1 fruit fly cellular context compared by ENCODE assay signal in genomic region chr3L:19172192-19172824, dm6.
TF ChIP-seq lines count a peak whose summit lies in the region.

No protein-coding gene starts in this region.

TF ChIP-seq in whole organism, embryonic, 481 proteins besides CTCF, POLR2A, EP300 and RAD21 (continued from another document):
- TF ChIP-seq tap (tag; optimal IDR thresholded peaks at IDR 0.05; lab: Kevin White, UChicago) (no peak), CG11560 (tag; IDR thresholded peaks at IDR 0.05; lab: Robert Waterston, UW) (no peak), slp2 (GFP tag; optimal IDR thresholded peaks at IDR 0.05; lab: Kevin White, UChicago) (no peak), Myb (GFP tag; optimal IDR thresholded peaks at IDR 0.05; lab: Kevin White, UChicago) (no peak), CG6813 (GFP tag; optimal IDR thresholded peaks at IDR 0.05; lab: Kevin White, UChicago) (no peak), Kr (GFP tag; optimal IDR thresholded peaks at IDR 0.05; lab: Kevin White, UChicago) (no peak), CkIIα-i1 (GFP tag; IDR thresholded peaks at IDR 0.05; lab: Robert Waterston, UW) (no peak), CG7839 (tag; optimal IDR thresholded peaks at IDR 0.05; lab: Kevin White, UChicago) (no peak), rib (GFP tag; IDR thresholded peaks at IDR 0.05; lab: Robert Waterston, UW) (0 out of 2 replicates have a peak, but pooled peaks have one; percentile 42), ttk (GFP tag; IDR thresholded peaks at IDR 0.05; lab: Robert Waterston, UW) (no peak), Opbp (GFP tag; IDR thresholded peaks at IDR 0.05; lab: Robert Waterston, UW; ENCODE audit: partially characterized antibody) (no peak), CG32767 (GFP tag; IDR thresholded peaks at IDR 0.05; lab: Robert Waterston, UW) (no peak), CG9215 (GFP tag; IDR thresholded peaks at IDR 0.05; lab: Robert Waterston, UW) (no peak), Asciz (GFP tag; optimal IDR thresholded peaks at IDR 0.05; lab: Kevin White, UChicago) (no peak), sna (GFP tag; IDR thresholded peaks at IDR 0.05; lab: Robert Waterston, UW; ENCODE audit: partially characterized antibody) (no peak), row (GFP tag; IDR thresholded peaks at IDR 0.05; lab: Robert Waterston, UW) (0 out of 3 replicates have a peak, but pooled peaks have one; percentile 29), D19A (tag; optimal IDR thresholded peaks at IDR 0.05; lab: Kevin White, UChicago) (peak; percentile 59), CG11456 (GFP tag; IDR thresholded peaks at IDR 0.05; lab: Robert Waterston, UW) (0 out of 3 replicates have a peak, but pooled peaks have one; percentile 36), Camta (GFP tag; optimal IDR thresholded peaks at IDR 0.05; lab: Kevin White, UChicago) (no peak), ERR (GFP tag; optimal IDR thresholded peaks at IDR 0.05; lab: Kevin White, UChicago) (no peak), CG17361 (GFP tag; IDR thresholded peaks at IDR 0.05; lab: Robert Waterston, UW) (no peak), sqz (GFP tag; optimal IDR thresholded peaks at IDR 0.05; lab: Kevin White, UChicago) (no peak), CG11695 (GFP tag; IDR thresholded peaks at IDR 0.05; lab: Robert Waterston, UW) (no peak), unpg (GFP tag; optimal IDR thresholded peaks at IDR 0.05; lab: Kevin White, UChicago) (no peak), ara (GFP tag; IDR thresholded peaks at IDR 0.05; lab: Robert Waterston, UW) (0 out of 2 replicates have a peak, but pooled peaks have one; percentile 5), mld (GFP tag; IDR thresholded peaks at IDR 0.05; lab: Robert Waterston, UW; ENCODE audit: partially characterized antibody) (0 out of 3 replicates have a peak, but pooled peaks have one; percentile 6), ATbp (GFP tag; optimal IDR thresholded peaks at IDR 0.05; lab: Kevin White, UChicago) (no peak), Hr3 (GFP tag; optimal IDR thresholded peaks at IDR 0.05; lab: Kevin White, UChicago) (no peak), zf30C (GFP tag; optimal IDR thresholded peaks at IDR 0.05; lab: Kevin White, UChicago) (no peak), ac (GFP tag; optimal IDR thresholded peaks at IDR 0.05; lab: Kevin White, UChicago) (no peak), MESR4 (GFP tag; optimal IDR thresholded peaks at IDR 0.05; lab: Kevin White, UChicago) (no peak), fd96Cb (tag; optimal IDR thresholded peaks at IDR 0.05; lab: Kevin White, UChicago) (peak; percentile 18), Doc2 (GFP tag; IDR thresholded peaks at IDR 0.05; lab: Robert Waterston, UW) (no peak), mam (GFP tag; optimal IDR thresholded peaks at IDR 0.05; lab: Kevin White, UChicago) (no peak), CG2889 (GFP tag; IDR thresholded peaks at IDR 0.05; lab: Robert Waterston, UW) (no peak), zfh1 (GFP tag; IDR thresholded peaks at IDR 0.05; lab: Robert Waterston, UW) (no peak), CG17912 (GFP tag; optimal IDR thresholded peaks at IDR 0.05; lab: Kevin White, UChicago) (no peak), CG12155 (GFP tag; optimal IDR thresholded peaks at IDR 0.05; lab: Kevin White, UChicago) (no peak), Doc3 (GFP tag; IDR thresholded peaks at IDR 0.05; lab: Robert Waterston, UW; ENCODE audit: partially characterized antibody) (no peak), CG6854 (GFP tag; optimal IDR thresholded peaks at IDR 0.05; lab: Kevin White, UChicago) (no peak), CG9932 (GFP tag; IDR thresholded peaks at IDR 0.05; lab: Robert Waterston, UW) (no peak), pita (GFP tag; optimal IDR thresholded peaks at IDR 0.05; lab: Kevin White, UChicago) (no peak), CG14014 (GFP tag; IDR thresholded peaks at IDR 0.05; lab: Robert Waterston, UW) (0 out of 2 replicates have a peak, but pooled peaks have one; percentile 13), CG18262 (tag; optimal IDR thresholded peaks at IDR 0.05; lab: Kevin White, UChicago) (peak; percentile 35), CG15269 (tag; optimal IDR thresholded peaks at IDR 0.05; lab: Kevin White, UChicago) (no peak), Ada2b (GFP tag; IDR thresholded peaks at IDR 0.05; lab: Robert Waterston, UW) (no peak)
TF ChIP-seq in whole organism, embryonic: peak in this region for 23.
